Worm (Caenorhabditis elegans): Measurements from ENCODE around the gene Y53G8AM.6.
A peak's percentile ranks its signal among the peaks of the same experiment; 100 is the strongest.

The Y53G8AM.6 gene

DNA sequence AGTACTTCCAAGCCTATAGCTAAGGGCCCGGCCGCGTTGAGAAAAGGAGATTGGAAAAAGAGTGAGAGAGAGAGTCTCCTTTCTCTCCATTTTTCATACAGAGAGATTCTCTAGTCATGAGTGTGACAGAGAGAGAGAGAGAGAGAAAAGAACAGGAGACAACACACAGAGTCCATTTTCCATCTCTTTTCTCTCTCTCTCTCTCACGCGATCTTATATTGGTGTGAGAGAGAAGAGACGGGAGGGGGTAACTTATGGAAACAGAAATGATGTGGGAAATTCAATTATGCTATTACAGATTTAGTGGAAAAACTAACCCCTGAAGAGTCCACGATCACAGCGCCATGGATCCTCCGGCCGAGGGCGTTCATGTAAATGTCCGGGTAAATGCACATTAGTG is 13.6 kb upstream of the Y53G8AM.6 start (continued):
- TF ChIP-seq sdz-38 (tag; optimal IDR thresholded peaks at IDR 0.05): no peak
- TF ChIP-seq F57A8.1 (GFP tag; optimal IDR thresholded peaks at IDR 0.05): no peak
- 0 out of 2 replicates have a peak, but pooled peaks have one; percentile 6 for TF ChIP-seq dox-1 (GFP tag; IDR thresholded peaks at IDR 0.05)
- TF ChIP-seq nfyb-1 (GFP tag; IDR thresholded peaks at IDR 0.05): no peak
- TF ChIP-seq F49E8.2 (tag; optimal IDR thresholded peaks at IDR 0.05; ENCODE audit: insufficient read depth): no peak
- no peak for TF ChIP-seq madf-10 (tag; optimal IDR thresholded peaks at IDR 0.05)
- TF ChIP-seq rcor-1 (GFP tag; IDR thresholded peaks at IDR 0.05): no peak
- TF ChIP-seq F39B2.1 (GFP tag; IDR thresholded peaks at IDR 0.05): no peak
- peak; percentile 26; the same call in 1 of the 2 replicates for TF ChIP-seq hmg-1.2 (GFP tag; IDR thresholded peaks at IDR 0.05)
- peak; percentile 10 for TF ChIP-seq lin-40 (tag; optimal IDR thresholded peaks at IDR 0.05)
- TF ChIP-seq dpff-1 (tag; optimal IDR thresholded peaks at IDR 0.05): no peak
- TF ChIP-seq hmg-20 (GFP tag; IDR thresholded peaks at IDR 0.05): no peak

DNA sequence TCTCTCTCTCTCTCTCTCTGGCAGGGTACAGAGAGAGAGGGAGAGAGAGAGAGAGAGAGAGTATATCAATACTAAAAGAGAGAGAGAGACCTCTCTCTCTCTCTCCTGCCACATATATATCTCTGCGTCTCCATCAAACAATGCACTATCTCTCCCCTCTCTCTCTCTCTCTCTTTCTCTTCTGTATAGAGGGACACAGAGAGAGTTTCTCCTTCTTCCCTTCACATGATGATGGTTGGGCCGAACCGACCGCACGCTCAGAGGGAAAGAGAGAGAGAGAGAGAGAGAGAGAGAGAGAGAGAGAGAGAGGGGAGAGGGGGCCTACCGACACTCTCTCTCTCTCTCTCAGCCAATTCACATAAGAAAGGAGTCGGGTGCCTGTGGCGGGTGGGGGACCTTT is 12.1 kb upstream of the Y53G8AM.6 start:
- TF ChIP-seq F22D6.2 (tag; optimal IDR thresholded peaks at IDR 0.05): no peak
- TF ChIP-seq ztf-22 (GFP tag; optimal IDR thresholded peaks at IDR 0.05): no peak
- TF ChIP-seq atf-7 (tag; optimal IDR thresholded peaks at IDR 0.05): peak; percentile 5
- TF ChIP-seq snpc-1.1 (tag; optimal IDR thresholded peaks at IDR 0.05; ENCODE audit: insufficient read depth): no peak
- TF ChIP-seq lin-26 (GFP tag; IDR thresholded peaks at IDR 0.05): 0 out of 2 replicates have a peak, but pooled peaks have one; percentile 15
- no peak for TF ChIP-seq sdz-38 (tag; optimal IDR thresholded peaks at IDR 0.05)
- peak; percentile 15 for TF ChIP-seq ets-4 (GFP tag; optimal IDR thresholded peaks at IDR 0.05)
- peak; percentile 46 for TF ChIP-seq K12H6.12 (tag; optimal IDR thresholded peaks at IDR 0.05)
- TF ChIP-seq dox-1 (GFP tag; IDR thresholded peaks at IDR 0.05): peak; percentile 76
- no peak for TF ChIP-seq Y95B8A.8 (GFP tag; IDR thresholded peaks at IDR 0.05)
- TF ChIP-seq rpc-1 (optimal IDR thresholded peaks at IDR 0.05): no peak
- TF ChIP-seq rpc-1 (tag; optimal IDR thresholded peaks at IDR 0.05): no peak
- no peak for TF ChIP-seq egl-18 (GFP tag; IDR thresholded peaks at IDR 0.05)
- peak; percentile 90 for TF ChIP-seq somi-1 (GFP tag; optimal IDR thresholded peaks at IDR 0.05)
- no peak for TF ChIP-seq madf-6 (GFP tag; IDR thresholded peaks at IDR 0.05)
- TF ChIP-seq nhr-27 (tag; optimal IDR thresholded peaks at IDR 0.05): no peak
- no peak for TF ChIP-seq F23B12.7 (tag; optimal IDR thresholded peaks at IDR 0.05; ENCODE audit: insufficient read depth)
- TF ChIP-seq sptf-2 (GFP tag; optimal IDR thresholded peaks at IDR 0.05): no peak
- TF ChIP-seq attf-6 (GFP tag; IDR thresholded peaks at IDR 0.05): no peak
- TF ChIP-seq attf-5 (GFP tag; optimal IDR thresholded peaks at IDR 0.05): peak; percentile 35
- no peak for TF ChIP-seq tlf-1 (GFP tag; optimal IDR thresholded peaks at IDR 0.05)
- TF ChIP-seq ceh-58 (GFP tag; IDR thresholded peaks at IDR 0.05): no peak
- TF ChIP-seq lin-40 (tag; optimal IDR thresholded peaks at IDR 0.05): peak; percentile 91
- TF ChIP-seq rec-8 (tag; optimal IDR thresholded peaks at IDR 0.05): no peak
- no peak for TF ChIP-seq nhr-90 (tag; optimal IDR thresholded peaks at IDR 0.05)
- no peak for TF ChIP-seq madf-10 (tag; optimal IDR thresholded peaks at IDR 0.05)
- TF ChIP-seq cebp-1 (GFP tag; IDR thresholded peaks at IDR 0.05): no peak
- TF ChIP-seq cebp-1 (tag; optimal IDR thresholded peaks at IDR 0.05): peak; percentile 73
- TF ChIP-seq ztf-3 (GFP tag; optimal IDR thresholded peaks at IDR 0.05): no peak
- TF ChIP-seq ceh-79 (tag; optimal IDR thresholded peaks at IDR 0.05): no peak
- TF ChIP-seq snpc-1.3 (tag; optimal IDR thresholded peaks at IDR 0.05; ENCODE audit: insufficient read depth): no peak
- no peak for TF ChIP-seq fkh-3 (tag; optimal IDR thresholded peaks at IDR 0.05)
- TF ChIP-seq F55B11.4 (tag; optimal IDR thresholded peaks at IDR 0.05; ENCODE audit: borderline replicate concordance, insufficient read depth): no peak
- TF ChIP-seq lin-54 (GFP tag; optimal IDR thresholded peaks at IDR 0.05): peak; percentile 20
- no peak for TF ChIP-seq let-607 (tag; optimal IDR thresholded peaks at IDR 0.05)
- TF ChIP-seq attf-3 (GFP tag; conservative IDR thresholded peaks at IDR 0.05): no peak
- TF ChIP-seq unc-130 (GFP tag; optimal IDR thresholded peaks at IDR 0.05): no peak
- TF ChIP-seq snpc-3.4 (tag; optimal IDR thresholded peaks at IDR 0.05): no peak
- no peak for TF ChIP-seq F37B4.10 (GFP tag; IDR thresholded peaks at IDR 0.05)
